Fruit fly (Drosophila melanogaster): ENCODE measurements around the gene HINT1.

DNA sequence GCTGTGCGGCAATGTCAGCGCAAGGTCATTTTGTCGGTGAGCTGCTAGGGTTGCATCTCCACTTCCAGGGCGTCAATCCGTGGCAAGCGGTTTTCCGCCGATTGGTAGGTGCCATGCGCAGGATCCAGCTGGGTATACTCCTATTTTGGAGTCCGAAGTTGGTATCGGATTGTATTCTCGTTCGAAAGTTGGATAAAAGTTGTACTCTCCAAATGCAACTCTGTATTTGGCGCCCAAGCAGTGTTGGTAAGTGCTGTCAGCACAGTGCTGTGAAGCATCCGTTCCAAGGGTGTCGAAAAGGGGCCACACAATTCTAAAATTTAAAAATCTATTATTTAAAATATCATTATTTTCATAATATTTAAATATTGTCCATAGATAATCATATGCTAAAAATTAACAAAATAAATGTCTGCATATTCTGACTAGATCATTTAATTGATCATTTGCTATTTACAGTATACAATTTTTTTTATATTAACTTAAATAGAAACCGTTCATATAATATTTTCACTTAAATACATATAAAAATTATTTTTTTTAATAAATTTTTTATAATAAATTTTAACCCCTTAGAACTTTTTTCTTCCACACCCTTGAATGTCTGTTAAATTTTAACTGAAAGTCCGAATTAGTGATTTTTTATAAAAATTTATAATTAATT, 21.3 kb upstream of the HINT1 start:
- TF ChIP-seq Abd-B (GFP tag; optimal IDR thresholded peaks at IDR 0.05) (no peak), OdsH (GFP tag; optimal IDR thresholded peaks at IDR 0.05) (peak; percentile 85), jim (GFP tag; optimal IDR thresholded peaks at IDR 0.05) (peak; percentile 46), Rel (GFP tag; optimal IDR thresholded peaks at IDR 0.05) (no peak), Rel (tag; optimal IDR thresholded peaks at IDR 0.05) (peak; percentile 77), Hr78 (GFP tag; optimal IDR thresholded peaks at IDR 0.05) (no peak), Hnf4 (GFP tag; optimal IDR thresholded peaks at IDR 0.05) (no peak), Vsx2 (GFP tag; optimal IDR thresholded peaks at IDR 0.05; ENCODE audit: partially characterized antibody) (no peak), Dfd (GFP tag; optimal IDR thresholded peaks at IDR 0.05) (no peak), pan (optimal IDR thresholded peaks at IDR 0.05) (no peak), usp (GFP tag; optimal IDR thresholded peaks at IDR 0.05) (no peak)

All from whole organism, wandering third instar larva.